Fruit fly (Drosophila melanogaster): ENCODE measurements around the gene GluRIIA.

DNA sequence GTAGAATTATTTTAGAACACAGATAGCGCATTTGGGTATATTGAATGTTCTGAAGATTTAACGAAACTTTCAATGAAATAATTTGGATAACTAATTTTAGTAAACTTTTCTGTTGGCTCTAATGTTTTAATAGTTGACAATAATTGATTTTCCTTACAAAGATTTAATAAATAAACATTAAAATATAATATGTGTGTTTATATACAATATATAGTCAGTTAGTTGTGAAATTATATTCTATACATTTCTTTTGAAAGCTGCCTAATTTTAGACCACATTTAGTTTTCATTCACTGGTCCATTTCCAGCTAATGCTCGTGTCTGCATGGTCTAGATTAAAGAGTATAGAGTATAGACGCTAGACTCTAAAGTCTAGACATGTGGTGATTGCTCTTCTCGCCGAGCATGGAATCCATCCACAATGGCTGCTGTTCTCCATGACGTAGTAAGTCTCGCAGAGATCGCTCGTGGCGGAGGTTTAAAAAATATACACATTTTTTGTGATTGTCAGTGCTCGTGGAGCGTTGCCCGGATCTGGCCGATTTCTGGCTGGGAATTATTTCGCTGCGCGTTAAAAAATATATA is 4.0 kb downstream of the GluRIIA start, which contains the start of gene GluRIIB:
- TF ChIP-seq Sin3A (optimal IDR thresholded peaks at IDR 0.05), result no peak
- no peak for TF ChIP-seq Myc (optimal IDR thresholded peaks at IDR 0.05)
- TF ChIP-seq insv (optimal IDR thresholded peaks at IDR 0.05), result no peak
- no peak for TF ChIP-seq psq (optimal IDR thresholded peaks at IDR 0.05)
